Worm (Caenorhabditis elegans) whole organism, L4 larva: ENCODE measurements around the gene cdh-1.

ENCODE experiments used
- D1046.2 ChIP-seq: fragments of 200-800 bp; sonication (Bioruptor generic); IDR thresholded peaks from 2 replicates; pipeline ENCODE4 v1.3.6; 2022; ENCODE audit warnings: missing genetic modification characterization, missing compliant biosample characterization
- F26F4.8 ChIP-seq: fragments of 200-800 bp; sonication (Bioruptor generic); conservative IDR thresholded peaks from 2 replicates; pipeline ENCODE4 v1.3.6; 2022; ENCODE audit warnings: missing genetic modification characterization, missing compliant biosample characterization
- F44E2.7 ChIP-seq: fragments of 200-800 bp; sonication (Bioruptor generic); IDR thresholded peaks from 2 replicates; pipeline ENCODE4 v2.1.2; 2022; ENCODE audit warnings: missing genetic modification characterization, missing compliant biosample characterization
- R02D3.7 ChIP-seq: fragments of 150-350 bp; sonication (generic microtip); optimal IDR thresholded peaks from 3 replicates; lab custom pipeline; 2014; ENCODE audit warnings: missing biosample characterization, missing genetic modification characterization
- Y48G9A.11 ChIP-seq: fragments of 200-800 bp; sonication (Bioruptor generic); IDR thresholded peaks from 2 replicates; pipeline ENCODE4 v1.3.6; 2022; ENCODE audit warnings: missing genetic modification reagents, missing genetic modification characterization, missing compliant biosample characterization
- Y75B8A.6 ChIP-seq: fragments of 200-800 bp; sonication (Bioruptor generic); IDR thresholded peaks from 2 replicates; pipeline ENCODE4 v1.3.6; 2022; ENCODE audit warnings: missing genetic modification reagents, missing genetic modification characterization, missing compliant biosample characterization
- ceh-20 ChIP-seq: fragments of 200-800 bp; sonication (Bioruptor generic); IDR thresholded peaks from 2 replicates; pipeline ENCODE4 v1.3.6; 2022; ENCODE audit warnings: missing genetic modification reagents, missing genetic modification characterization, missing compliant biosample characterization
- ceh-28 ChIP-seq: fragments of 150-350 bp; optimal IDR thresholded peaks from 2 replicates; lab custom pipeline; 2014; ENCODE audit warnings: missing biosample characterization, missing genetic modification reagents, missing genetic modification characterization
- ceh-82 ChIP-seq: sonication (generic microtip); optimal IDR thresholded peaks from 2 replicates; lab custom pipeline; 2017; ENCODE audit warnings: missing biosample characterization, missing genetic modification characterization
- ctbp-1 ChIP-seq: fragments of 200-800 bp; sonication (Bioruptor generic); IDR thresholded peaks from 2 replicates; pipeline ENCODE4 v1.3.6; 2022; ENCODE audit warnings: missing genetic modification reagents, missing genetic modification characterization, missing compliant biosample characterization
- dmd-8 ChIP-seq: fragments of 200-800 bp; sonication (Bioruptor generic); IDR thresholded peaks from 2 replicates; pipeline ENCODE4 v1.3.6; 2022; ENCODE audit warnings: missing genetic modification characterization, missing compliant biosample characterization
- duxl-1 ChIP-seq: sonication (generic microtip); optimal IDR thresholded peaks from 2 replicates; lab custom pipeline; 2016; ENCODE audit warnings: mild to moderate bottlenecking, missing genetic modification characterization, moderate library complexity, missing compliant biosample characterization; ENCODE audit not compliant: poor library complexity
- dve-1 ChIP-seq: sonication (generic microtip); optimal IDR thresholded peaks from 2 replicates; lab custom pipeline; 2017; ENCODE audit warnings: antibody characterized with exemption, mild to moderate bottlenecking, missing genetic modification characterization, missing compliant biosample characterization; ENCODE audit not compliant: insufficient read depth
- egl-27 ChIP-seq: sonication (generic microtip); optimal IDR thresholded peaks from 3 replicates; lab custom pipeline; 2017; ENCODE audit warnings: missing biosample characterization, missing genetic modification reagents, missing genetic modification characterization
- fos-1 ChIP-seq: fragments of 150-350 bp; optimal IDR thresholded peaks from 2 replicates; lab custom pipeline; 2014; ENCODE audit warnings: missing biosample characterization, missing genetic modification characterization
- gei-8 ChIP-seq: fragments of 200-800 bp; sonication (Bioruptor generic); optimal IDR thresholded peaks from 2 replicates; lab custom pipeline; 2018; ENCODE audit warnings: mild to moderate bottlenecking, missing genetic modification characterization, missing compliant biosample characterization
- hlh-11 ChIP-seq: fragments of 200-800 bp; sonication (Bioruptor generic); optimal IDR thresholded peaks from 2 replicates; lab custom pipeline; 2018; ENCODE audit warnings: mild to moderate bottlenecking, missing genetic modification characterization, missing compliant biosample characterization
- jun-1 ChIP-seq: fragments of 150-350 bp; optimal IDR thresholded peaks from 2 replicates; lab custom pipeline; 2014; ENCODE audit warnings: missing biosample characterization, missing genetic modification reagents, missing genetic modification characterization
- lin-38 ChIP-seq: fragments of 200-800 bp; sonication (Bioruptor generic); IDR thresholded peaks from 2 replicates; pipeline ENCODE4 v1.3.6; 2022; ENCODE audit warnings: missing genetic modification reagents, missing genetic modification characterization, missing compliant biosample characterization
- lin-39 ChIP-seq: fragments of 150-350 bp; optimal IDR thresholded peaks from 2 replicates; lab custom pipeline; 2014; ENCODE audit warnings: missing biosample characterization, missing genetic modification reagents, missing genetic modification characterization
- lir-3 ChIP-seq: sonication (generic microtip); optimal IDR thresholded peaks from 2 replicates; lab custom pipeline; 2016; ENCODE audit warnings: mild to moderate bottlenecking, missing genetic modification characterization, missing compliant biosample characterization
- mep-1 ChIP-seq: fragments of 150-350 bp; sonication (generic microtip); optimal IDR thresholded peaks from 3 replicates; lab custom pipeline; 2014; ENCODE audit warnings: missing biosample characterization, missing genetic modification characterization
- mxl-2 ChIP-seq: fragments of 200-800 bp; sonication (Bioruptor generic); conservative IDR thresholded peaks from 2 replicates; pipeline ENCODE4 v1.3.6; 2022; ENCODE audit warnings: missing genetic modification reagents, missing genetic modification characterization, missing compliant biosample characterization
- nhr-28 ChIP-seq: fragments of 150-350 bp; optimal IDR thresholded peaks from 2 replicates; lab custom pipeline; 2014; ENCODE audit warnings: missing biosample characterization, missing genetic modification characterization
- nhr-48 ChIP-seq: sonication (generic microtip); optimal IDR thresholded peaks from 2 replicates; lab custom pipeline; 2016; ENCODE audit warnings: mild to moderate bottlenecking, missing genetic modification characterization, missing compliant biosample characterization
- nhr-77 ChIP-seq: fragments of 150-350 bp; optimal IDR thresholded peaks from 2 replicates; lab custom pipeline; 2014; ENCODE audit warnings: missing biosample characterization, missing genetic modification characterization
- pqm-1 ChIP-seq: sonication (generic microtip); optimal IDR thresholded peaks from 2 replicates; lab custom pipeline; 2017; ENCODE audit warnings: missing biosample characterization, missing genetic modification characterization
- set-16 ChIP-seq: fragments of 200-800 bp; sonication (Bioruptor generic); IDR thresholded peaks from 2 replicates; pipeline ENCODE4 v1.3.6; 2022; ENCODE audit warnings: missing genetic modification reagents, missing genetic modification characterization, missing compliant biosample characterization
- unc-39 ChIP-seq: sonication (generic microtip); optimal IDR thresholded peaks from 2 replicates; lab custom pipeline; 2017; ENCODE audit warnings: missing biosample characterization, missing genetic modification characterization
- unc-62 ChIP-seq, 3 experiments: fragments of 150-350 bp in 1 of 3; sonication (generic microtip); optimal IDR thresholded peaks in 2 of 3; peaks in 1 of 3; 1 replicate in 1 of 3; 2 replicates in 2 of 3; lab custom pipeline; 2014 to 2017; ENCODE audit warnings: missing biosample characterization in 3 of 3, missing genetic modification characterization in 3 of 3, missing genetic modification reagents in 3 of 3, missing genotype in 1 of 3

Gene cdh-1

DNA sequence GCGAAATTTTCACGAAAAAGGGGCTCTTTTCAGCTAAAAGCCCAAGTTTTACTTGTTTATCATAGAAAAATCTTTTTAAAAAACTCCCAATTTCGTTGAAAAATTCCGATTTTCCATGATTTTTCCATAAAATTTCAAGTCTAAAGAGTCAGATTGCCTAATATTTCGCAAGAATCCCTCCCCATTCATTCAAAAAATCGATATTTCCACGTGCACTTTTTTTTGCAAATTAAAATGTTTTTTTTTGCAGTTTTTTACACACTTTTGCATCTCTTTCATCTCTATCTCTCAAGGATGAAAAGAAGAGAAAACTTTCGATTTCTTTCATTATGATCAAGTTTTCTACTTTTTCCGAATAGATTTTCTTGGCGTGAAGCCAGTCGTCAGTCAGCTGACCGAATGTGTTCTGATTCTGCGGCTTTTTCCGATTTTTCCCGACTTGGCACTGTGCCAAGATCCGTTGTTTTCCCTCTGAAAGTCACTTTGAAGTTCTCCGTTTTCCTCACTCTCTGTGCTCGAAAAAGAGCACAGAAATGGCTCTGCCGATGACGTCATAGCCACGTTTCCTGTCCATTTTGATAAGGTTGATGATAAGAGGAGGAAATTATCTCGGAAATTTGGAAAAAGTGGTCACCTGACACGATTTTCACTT is 37.7 kb downstream of the cdh-1 start (continued):
- no peak for TF ChIP-seq gei-8 (GFP tag; lab: Kevin White, UChicago)
- TF ChIP-seq lin-39 (tag; lab: Kevin White, UChicago), result no peak
- peak; percentile 82 for TF ChIP-seq nhr-48
- no peak for TF ChIP-seq duxl-1
- TF ChIP-seq nhr-77 (tag; lab: Kevin White, UChicago), result peak; percentile 74
- no peak for TF ChIP-seq R02D3.7 (tag; lab: Kevin White, UChicago)
- TF ChIP-seq dve-1 (tag; lab: Kevin White, UChicago), result peak; percentile 77
- TF ChIP-seq Y75B8A.6 (GFP tag; lab: Robert Waterston, UW), result no peak
- TF ChIP-seq hlh-11, result peak; percentile 83
- TF ChIP-seq nhr-28 (tag; lab: Kevin White, UChicago), result peak; percentile 88
- TF ChIP-seq set-16, result no peak
- no peak for TF ChIP-seq lir-3

DNA sequence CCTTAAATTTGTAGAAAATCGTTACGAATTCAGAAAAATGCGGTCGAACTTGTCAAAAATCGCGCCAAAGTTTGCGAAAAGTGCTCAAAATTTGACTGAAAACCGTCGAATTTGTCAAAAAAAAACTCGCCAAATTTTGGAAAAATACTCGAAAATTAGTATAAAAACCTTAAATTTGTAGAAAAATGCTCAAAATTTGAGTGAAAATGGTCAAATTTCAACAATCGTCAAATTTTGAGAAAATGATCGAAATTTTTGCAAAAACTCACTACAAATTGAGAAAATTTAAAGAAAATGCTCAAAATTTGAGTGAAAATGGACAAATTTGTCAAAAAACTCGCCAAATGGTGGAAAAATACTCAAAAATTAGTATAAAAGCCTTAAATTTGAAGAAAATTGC is 41.7 kb downstream of the cdh-1 start:
- TF ChIP-seq unc-62 (GFP tag; optimal IDR thresholded peaks at IDR 0.05 in 1 of 2; lab: Kevin White, UChicago) (peak in 1 of 2 experiments; percentile 93), unc-62 (tag; optimal IDR thresholded peaks at IDR 0.05; lab: Kevin White, UChicago) (no peak), unc-39 (tag; lab: Kevin White, UChicago) (no peak), pqm-1 (tag; lab: Kevin White, UChicago) (no peak), Y48G9A.11 (no peak)

DNA sequence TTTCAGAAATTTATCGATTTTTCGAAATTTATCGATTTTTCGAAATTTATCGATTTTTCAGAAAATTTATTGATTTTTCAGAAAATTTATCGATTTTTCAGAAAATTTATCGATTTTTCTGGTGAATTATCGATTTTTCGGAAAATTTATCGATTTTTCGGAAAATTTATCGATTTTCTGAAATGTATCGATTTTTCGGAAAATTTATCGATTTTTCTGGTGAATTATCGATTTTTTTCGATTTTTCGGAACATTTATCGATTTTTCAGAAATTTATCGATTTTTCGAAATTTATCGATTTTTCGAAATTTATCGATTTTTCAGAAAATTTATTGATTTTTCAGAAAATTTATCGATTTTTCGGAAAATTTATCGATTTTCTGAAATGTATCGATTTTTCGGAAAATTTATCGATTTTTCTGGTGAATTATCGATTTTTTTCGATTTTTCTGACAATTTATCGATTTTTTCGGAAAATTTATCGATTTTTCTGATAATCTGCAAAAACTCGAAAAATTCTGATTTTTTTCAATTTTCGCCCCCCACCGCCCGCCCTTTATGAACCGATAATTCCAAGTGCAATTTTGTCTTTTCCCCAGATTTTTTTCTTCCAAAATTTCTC is 50.1 kb downstream of the cdh-1 start:
- TF ChIP-seq F44E2.7 (GFP tag; lab: Robert Waterston, UW) (peak; percentile 85), ceh-28 (tag; lab: Kevin White, UChicago) (peak; percentile 98)

ce11 chrIII:2961840-2962239 is 51.1 kb downstream of the cdh-1 start:
- TF ChIP-seq ceh-28 (tag; lab: Kevin White, UChicago), result peak; percentile 70
- TF ChIP-seq mxl-2 (GFP tag; lab: Robert Waterston, UW), result no peak
- no peak for TF ChIP-seq mep-1
- peak in 1 of 2 experiments; percentile 22 for TF ChIP-seq unc-62 (GFP tag; optimal IDR thresholded peaks at IDR 0.05 in 1 of 2; lab: Kevin White, UChicago)
- TF ChIP-seq unc-62 (tag; optimal IDR thresholded peaks at IDR 0.05; lab: Kevin White, UChicago), result no peak

DNA sequence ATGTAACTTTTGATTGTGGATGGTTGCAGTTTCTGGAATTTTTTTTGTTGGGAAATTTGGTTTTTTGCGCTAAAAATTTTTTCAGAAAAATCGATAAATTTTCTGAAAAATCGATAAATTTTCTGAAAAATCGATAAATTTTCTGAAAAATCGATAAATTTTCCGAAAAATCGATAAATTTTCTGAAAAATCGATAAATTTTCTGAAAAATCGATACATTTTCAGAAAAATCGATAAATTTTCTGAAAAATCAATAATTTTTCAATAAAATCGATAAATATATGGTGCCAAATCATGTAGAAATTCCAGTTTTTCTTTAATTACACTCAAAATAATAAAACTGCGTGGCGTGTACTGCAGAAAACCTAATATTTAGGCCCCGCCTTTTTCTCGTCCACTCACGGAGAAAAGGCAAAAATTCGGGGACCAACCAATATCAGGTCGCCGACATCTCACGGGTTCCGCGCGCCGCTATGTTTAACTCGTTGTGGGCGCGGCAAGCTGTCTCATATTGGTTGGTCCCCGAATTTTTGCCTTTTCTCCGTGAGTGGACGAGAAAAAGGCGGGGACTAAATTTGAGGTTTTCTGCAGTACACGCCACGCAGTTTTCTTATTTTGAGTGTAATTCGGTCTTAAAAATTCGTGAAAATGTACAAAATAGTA is 52.3 kb downstream of the cdh-1 start:
- TF ChIP-seq ceh-28 (tag; lab: Kevin White, UChicago) (peak; percentile 80), lin-38 (GFP tag; lab: Robert Waterston, UW) (0 out of 2 replicates have a peak, but pooled peaks have one; percentile 8)

DNA sequence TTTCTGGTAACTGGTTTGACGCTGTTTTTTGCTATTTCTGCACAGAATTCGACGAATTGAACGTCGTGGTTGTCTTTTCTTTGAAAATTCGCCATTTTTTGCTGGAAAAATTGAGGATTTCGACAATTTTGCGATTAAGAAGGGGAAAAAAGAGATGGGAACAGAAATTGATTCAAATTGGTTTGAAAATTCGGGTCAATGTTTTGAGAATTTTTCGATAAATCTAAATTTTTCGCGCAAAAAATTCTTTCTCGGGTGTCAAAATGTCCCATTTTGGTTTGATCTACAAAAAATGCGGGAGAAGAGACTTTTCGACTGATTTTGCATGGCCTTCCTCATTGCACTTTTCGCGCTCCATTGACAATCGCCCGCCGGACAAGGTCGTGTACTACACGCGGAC is 54.8 kb downstream of the cdh-1 start, which contains the start of gene H05C05.2:
Gene H05C05.2 (minus strand): TSS at position 101 of the 400 bp plus-strand sequence.
- TF ChIP-seq Y48G9A.11 (no peak), ceh-82 (tag; lab: Kevin White, UChicago) (no peak), nhr-77 (tag; lab: Kevin White, UChicago) (no peak), ceh-20 (GFP tag; lab: Robert Waterston, UW) (no peak), egl-27 (no peak), ctbp-1 (no peak), fos-1 (no peak), pqm-1 (tag; lab: Kevin White, UChicago) (no peak), unc-39 (tag; lab: Kevin White, UChicago) (no peak), dmd-8 (GFP tag; lab: Robert Waterston, UW) (no peak), R02D3.7 (tag; lab: Kevin White, UChicago) (no peak), jun-1 (tag; lab: Kevin White, UChicago) (no peak), gei-8 (GFP tag; lab: Kevin White, UChicago) (no peak), D1046.2 (no peak), F26F4.8 (no peak)
